Fruit fly (Drosophila melanogaster) whole organism, embryonic: Measurements from ENCODE around the gene Jhbp16.
A peak's percentile ranks its signal among the peaks of the same experiment; 100 is the strongest.

Experiments
- BtbVII ChIP-seq: fragments of 200-800 bp; sonication (Bioruptor generic); optimal IDR thresholded peaks from 3 replicates; lab custom pipeline; 2017; ENCODE audit warnings: missing biosample characterization, mild to moderate bottlenecking, missing genetic modification characterization
- CG12104 ChIP-seq: fragments of 200-800 bp; sonication (Bioruptor generic); optimal IDR thresholded peaks from 3 replicates; lab custom pipeline; 2016; ENCODE audit warnings: missing biosample characterization, missing genetic modification characterization
- CG12155 ChIP-seq: fragments of 200-800 bp; sonication (Bioruptor generic); optimal IDR thresholded peaks from 3 replicates; lab custom pipeline; 2016; ENCODE audit warnings: missing biosample characterization, missing genetic modification characterization
- CG13624 ChIP-seq: fragments of 200-800 bp; sonication (Bioruptor generic); optimal IDR thresholded peaks from 2 replicates; lab custom pipeline; 2016; ENCODE audit warnings: missing biosample characterization, missing genetic modification characterization
- CG15479 ChIP-seq: fragments of 200-800 bp; sonication (Bioruptor generic); optimal IDR thresholded peaks from 3 replicates; lab custom pipeline; 2019; ENCODE audit warnings: missing biosample characterization, mild to moderate bottlenecking, missing genetic modification characterization, moderate library complexity
- CG1602 ChIP-seq: fragments of 200-800 bp; sonication (Bioruptor generic); optimal IDR thresholded peaks from 3 replicates; lab custom pipeline; 2016; ENCODE audit warnings: missing biosample characterization, missing genetic modification characterization
- CG16863 ChIP-seq: fragments of 200-800 bp; sonication (Bioruptor generic); optimal IDR thresholded peaks from 3 replicates; lab custom pipeline; 2016; ENCODE audit warnings: missing biosample characterization, missing genetic modification characterization
- CG18619 ChIP-seq: fragments of 200-800 bp; sonication (Bioruptor generic); optimal IDR thresholded peaks from 3 replicates; lab custom pipeline; 2017; ENCODE audit warnings: missing biosample characterization, mild to moderate bottlenecking, missing genetic modification characterization
- CG2712 ChIP-seq: fragments of 200-800 bp; optimal IDR thresholded peaks from 3 replicates; lab custom pipeline; 2019; ENCODE audit warnings: missing biosample characterization, mild to moderate bottlenecking, missing genetic modification characterization, moderate library complexity
- CG30020 ChIP-seq: fragments of 200-800 bp; optimal IDR thresholded peaks from 2 replicates; lab custom pipeline; 2019; ENCODE audit warnings: missing biosample characterization, mild to moderate bottlenecking, missing genetic modification characterization, moderate library complexity
- CG33557 ChIP-seq: fragments of 200-800 bp; sonication (Bioruptor generic); optimal IDR thresholded peaks from 2 replicates; lab custom pipeline; 2019; ENCODE audit warnings: missing biosample characterization, mild to moderate bottlenecking, missing genetic modification characterization, moderate library complexity
- CG4328 ChIP-seq: fragments of 200-800 bp; sonication (Bioruptor generic); optimal IDR thresholded peaks from 3 replicates; lab custom pipeline; 2017; ENCODE audit warnings: missing biosample characterization, missing genetic modification reagents, missing genetic modification characterization
- CG6791 ChIP-seq: fragments of 200-800 bp; sonication (Bioruptor generic); IDR thresholded peaks from 3 replicates; pipeline ENCODE4 v1.3.6; 2022; ENCODE audit warnings: missing biosample characterization, missing genetic modification characterization; ENCODE audit not compliant: partially characterized antibody
- CG7963 ChIP-seq: fragments of 200-800 bp; sonication (Bioruptor generic); IDR thresholded peaks from 3 replicates; pipeline ENCODE4 v1.3.6; 2022; ENCODE audit warnings: missing biosample characterization, missing genetic modification characterization; ENCODE audit not compliant: partially characterized antibody
- D19B ChIP-seq: fragments of 200-800 bp; sonication (Bioruptor generic); optimal IDR thresholded peaks from 2 replicates; lab custom pipeline; 2017; ENCODE audit warnings: missing biosample characterization, mild to moderate bottlenecking, missing genetic modification characterization
- E2f2 ChIP-seq: fragments of 200-800 bp; sonication (Bioruptor generic); IDR thresholded peaks from 2 replicates; pipeline ENCODE4 v1.3.6; 2022; ENCODE audit warnings: missing biosample characterization, missing genetic modification characterization
- Elba2 ChIP-seq: fragments of 200-800 bp; sonication (Bioruptor generic); optimal IDR thresholded peaks from 3 replicates; lab custom pipeline; 2016; ENCODE audit warnings: missing biosample characterization, missing genetic modification characterization
- Ets97D ChIP-seq: fragments of 200-800 bp; sonication (Bioruptor generic); optimal IDR thresholded peaks from 3 replicates; lab custom pipeline; 2016; ENCODE audit warnings: missing biosample characterization, missing genetic modification characterization
- Gug ChIP-seq: fragments of 200-800 bp; sonication (Bioruptor generic); IDR thresholded peaks from 4 replicates; pipeline ENCODE4 v1.3.6; 2022; ENCODE audit warnings: missing biosample characterization, missing genetic modification characterization
- HLH3B ChIP-seq: fragments of 200-800 bp; sonication (Bioruptor generic); IDR thresholded peaks from 2 replicates; pipeline ENCODE4 v1.3.6; 2022; ENCODE audit warnings: missing biosample characterization, missing genetic modification characterization
- HLH4C ChIP-seq: fragments of 200-800 bp; sonication (Bioruptor generic); IDR thresholded peaks from 3 replicates; pipeline ENCODE4 v1.3.6; 2022; ENCODE audit warnings: missing biosample characterization, missing genetic modification characterization; ENCODE audit not compliant: partially characterized antibody
- Kr ChIP-seq: fragments of 200-800 bp; sonication (Bioruptor generic); optimal IDR thresholded peaks from 2 replicates; lab custom pipeline; 2017; ENCODE audit warnings: missing biosample characterization, mild to moderate bottlenecking, missing genetic modification characterization
- MTF-1 ChIP-seq: fragments of 200-800 bp; sonication (Bioruptor generic); optimal IDR thresholded peaks from 2 replicates; lab custom pipeline; 2018; ENCODE audit warnings: missing biosample characterization, mild to moderate bottlenecking, missing genetic modification characterization, borderline replicate concordance
- Myb ChIP-seq: fragments of 200-800 bp; sonication (Bioruptor generic); optimal IDR thresholded peaks from 2 replicates; lab custom pipeline; 2016; ENCODE audit warnings: missing biosample characterization, missing genetic modification characterization
- NC2β ChIP-seq: fragments of 200-800 bp; sonication (Bioruptor generic); optimal IDR thresholded peaks from 2 replicates; lab custom pipeline; 2016; ENCODE audit warnings: missing biosample characterization, missing genetic modification characterization
- PHDP ChIP-seq: fragments of 200-800 bp; sonication (Bioruptor generic); optimal IDR thresholded peaks from 3 replicates; lab custom pipeline; 2018; ENCODE audit warnings: missing biosample characterization, mild to moderate bottlenecking, missing genetic modification characterization, moderate library complexity
- ap ChIP-seq: fragments of 200-800 bp; sonication (Bioruptor generic); IDR thresholded peaks from 2 replicates; pipeline ENCODE4 v1.3.6; 2022; ENCODE audit warnings: missing biosample characterization, missing genetic modification characterization
- btn ChIP-seq: fragments of 200-800 bp; sonication (Bioruptor generic); optimal IDR thresholded peaks from 2 replicates; lab custom pipeline; 2016; ENCODE audit warnings: missing biosample characterization, missing genetic modification characterization
- dati ChIP-seq: fragments of 200-800 bp; sonication (Bioruptor generic); IDR thresholded peaks from 2 replicates; pipeline ENCODE4 v1.3.6; 2022; ENCODE audit warnings: missing biosample characterization, missing genetic modification characterization
- ewg ChIP-seq: fragments of 200-800 bp; sonication (Bioruptor generic); optimal IDR thresholded peaks from 3 replicates; lab custom pipeline; 2017; ENCODE audit warnings: mild to moderate bottlenecking, missing biosample characterization, missing genetic modification reagents, missing genetic modification characterization
- eyg ChIP-seq: fragments of 200-800 bp; sonication (Bioruptor generic); optimal IDR thresholded peaks from 3 replicates; lab custom pipeline; 2016; ENCODE audit warnings: missing biosample characterization, missing genetic modification characterization
- fd64A ChIP-seq: fragments of 200-800 bp; sonication (Bioruptor generic); optimal IDR thresholded peaks from 3 replicates; lab custom pipeline; 2018; ENCODE audit warnings: missing biosample characterization, mild to moderate bottlenecking, missing genetic modification characterization
- kay ChIP-seq: fragments of 200-800 bp; sonication (Bioruptor generic); optimal IDR thresholded peaks from 2 replicates; lab custom pipeline; 2016; ENCODE audit warnings: missing biosample characterization, missing genetic modification characterization
- lilli ChIP-seq: fragments of 200-800 bp; sonication (Bioruptor generic); optimal IDR thresholded peaks from 3 replicates; lab custom pipeline; 2016; ENCODE audit warnings: missing biosample characterization, missing genetic modification characterization
- lmd ChIP-seq: fragments of 200-800 bp; sonication (Bioruptor generic); IDR thresholded peaks from 2 replicates; pipeline ENCODE4 v1.3.6; 2022; ENCODE audit warnings: missing biosample characterization, missing genetic modification characterization
- lov ChIP-seq, 2 experiments: fragments of 200-800 bp in 1 of 2; fragments of >200 bp in 1 of 2; sonication (Bioruptor generic) in 1 of 2; IDR thresholded peaks in 1 of 2; optimal IDR thresholded peaks in 1 of 2; 2 replicates in 1 of 2; 3 replicates in 1 of 2; pipeline versions ENCODE4 v1.3.6 to Lab custom; 2017 to 2022; ENCODE audit warnings: missing biosample characterization in 1 of 2, missing genetic modification characterization in 1 of 2
- maf-S ChIP-seq: fragments of 200-800 bp; sonication (Bioruptor generic); optimal IDR thresholded peaks from 2 replicates; lab custom pipeline; 2016; ENCODE audit warnings: missing biosample characterization, missing genetic modification characterization
- nmo ChIP-seq: fragments of 200-800 bp; sonication (Bioruptor generic); optimal IDR thresholded peaks from 2 replicates; lab custom pipeline; 2018; ENCODE audit warnings: missing biosample characterization, mild to moderate bottlenecking, missing genetic modification characterization, moderate library complexity
- pb ChIP-seq: fragments of 200-800 bp; sonication (Bioruptor generic); optimal IDR thresholded peaks from 3 replicates; lab custom pipeline; 2016; ENCODE audit warnings: missing biosample characterization, missing genetic modification characterization
- pita ChIP-seq: fragments of 200-800 bp; sonication (Bioruptor generic); optimal IDR thresholded peaks from 2 replicates; lab custom pipeline; 2017; ENCODE audit warnings: missing biosample characterization, mild to moderate bottlenecking, missing genetic modification characterization
- psq ChIP-seq: fragments of 200-800 bp; sonication (Bioruptor generic); optimal IDR thresholded peaks from 2 replicates; lab custom pipeline; 2017; ENCODE audit warnings: missing biosample characterization, missing genetic modification characterization
- pzg ChIP-seq: fragments of 200-800 bp; sonication (Bioruptor generic); optimal IDR thresholded peaks from 3 replicates; lab custom pipeline; 2018; ENCODE audit warnings: missing biosample characterization, mild to moderate bottlenecking, missing genetic modification characterization, moderate library complexity
- sd ChIP-seq: fragments of 200-800 bp; sonication (Bioruptor generic); optimal IDR thresholded peaks from 3 replicates; lab custom pipeline; 2018; ENCODE audit warnings: missing biosample characterization, mild to moderate bottlenecking, missing genetic modification characterization, moderate library complexity
- sens ChIP-seq: fragments of 200-800 bp; sonication (Bioruptor generic); peaks from one replicate; lab custom pipeline; 2016; ENCODE audit warnings: missing biosample characterization, missing genetic modification characterization
- so ChIP-seq: fragments of 200-800 bp; sonication (Bioruptor generic); IDR thresholded peaks from 3 replicates; pipeline ENCODE4 v1.3.6; 2022; ENCODE audit warnings: missing biosample characterization, missing genetic modification characterization
- sob ChIP-seq: fragments of 200-800 bp; sonication (Bioruptor generic); IDR thresholded peaks from 2 replicates; pipeline ENCODE4 v1.3.6; 2022; ENCODE audit warnings: missing biosample characterization, missing genetic modification characterization
- tin ChIP-seq: fragments of 200-800 bp; sonication (Bioruptor generic); optimal IDR thresholded peaks from 3 replicates; lab custom pipeline; 2016; ENCODE audit warnings: missing biosample characterization, missing genetic modification characterization
- unc-4 ChIP-seq: fragments of 200-800 bp; sonication (Bioruptor generic); IDR thresholded peaks from 2 replicates; pipeline ENCODE4 v1.3.6; 2022; ENCODE audit warnings: missing biosample characterization, missing genetic modification characterization; ENCODE audit not compliant: partially characterized antibody

Gene Jhbp16

DNA sequence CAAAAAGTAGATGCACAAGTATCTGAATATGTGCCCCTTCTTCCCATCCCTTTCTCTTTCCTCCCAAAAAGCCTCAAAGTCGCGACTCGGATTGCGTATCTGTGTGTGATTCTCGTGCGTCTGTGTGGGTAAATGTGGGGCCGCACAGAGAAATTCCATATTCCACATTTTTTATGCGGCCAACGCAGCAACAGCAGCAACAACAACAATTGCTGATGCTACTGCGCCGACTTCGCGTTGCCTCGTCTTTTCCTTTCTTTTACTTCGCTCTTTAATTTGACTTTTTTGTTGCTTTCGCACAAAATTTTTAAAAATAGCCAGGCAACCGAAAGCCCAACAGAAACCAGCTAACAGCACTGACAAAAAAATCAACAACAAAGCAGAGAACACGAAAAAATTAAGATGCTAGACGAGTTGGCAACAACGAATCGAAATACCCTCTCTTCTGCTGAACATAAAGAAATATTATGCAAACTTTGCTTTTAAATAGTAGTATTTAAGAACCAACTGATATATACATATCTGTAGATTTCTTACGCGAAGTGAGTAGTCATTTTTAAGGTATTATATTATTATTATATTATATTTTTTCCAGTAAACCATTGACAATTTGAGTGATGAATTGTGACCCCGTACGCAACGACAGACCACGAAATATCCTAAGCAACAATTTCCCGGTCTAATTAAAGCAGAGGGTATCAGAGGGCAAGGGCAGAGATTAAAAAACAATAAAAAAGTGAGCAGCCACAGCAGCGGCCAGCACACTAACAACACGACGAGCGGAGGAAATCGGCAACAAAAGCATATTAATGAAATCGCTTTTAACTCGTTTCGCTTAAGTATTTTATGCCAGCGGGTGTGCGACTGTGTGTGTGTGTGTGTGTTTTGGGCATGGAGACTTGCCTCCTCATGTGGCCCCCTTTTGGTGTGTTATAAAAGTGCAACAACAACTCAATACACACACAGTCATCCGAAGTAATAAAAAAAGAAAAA is 7.4 kb upstream of the Jhbp16 start (continued):
- no peak for TF ChIP-seq fd64A (GFP tag; lab: Kevin White, UChicago)
- TF ChIP-seq PHDP (tag; lab: Kevin White, UChicago) = peak; percentile 64
- TF ChIP-seq CG13624 (GFP tag; lab: Kevin White, UChicago) = no peak
- TF ChIP-seq CG33557 (GFP tag; lab: Kevin White, UChicago) = no peak
- peak; percentile 73 for TF ChIP-seq CG2712 (tag; lab: Kevin White, UChicago)
- peak; percentile 33 for TF ChIP-seq tin (GFP tag; lab: Kevin White, UChicago)
- no peak for TF ChIP-seq CG6791 (GFP tag; lab: Robert Waterston, UW)
- no peak for TF ChIP-seq Myb (GFP tag; lab: Kevin White, UChicago)
- peak; percentile 22 for TF ChIP-seq CG12104
- TF ChIP-seq ap (GFP tag; lab: Robert Waterston, UW) = no peak
- no peak for TF ChIP-seq Elba2 (GFP tag; lab: Kevin White, UChicago)
- TF ChIP-seq sens (GFP tag; lab: Kevin White, UChicago) = peak; percentile 80
- no peak for TF ChIP-seq CG16863 (GFP tag; lab: Kevin White, UChicago)
- no peak for TF ChIP-seq lov (optimal IDR thresholded peaks at IDR 0.05; lab: Kevin White, UChicago)
- 0 out of 3 replicates have a peak, but pooled peaks have one; percentile 35 for TF ChIP-seq lov (GFP tag; IDR thresholded peaks at IDR 0.05; lab: Robert Waterston, UW)
- peak; percentile 83 for TF ChIP-seq nmo
- no peak for TF ChIP-seq eyg (GFP tag; lab: Kevin White, UChicago)
- no peak for TF ChIP-seq unc-4
- TF ChIP-seq sob (GFP tag; lab: Robert Waterston, UW) = peak; percentile 16
- TF ChIP-seq Ets97D (GFP tag; lab: Kevin White, UChicago) = no peak
- no peak for TF ChIP-seq HLH4C (GFP tag; lab: Robert Waterston, UW)
- TF ChIP-seq pzg (GFP tag; lab: Kevin White, UChicago) = no peak
- no peak for TF ChIP-seq lilli (GFP tag; lab: Kevin White, UChicago)
- TF ChIP-seq E2f2 (GFP tag; lab: Robert Waterston, UW) = peak; percentile 35; the same call in 1 of the 2 replicates
- TF ChIP-seq btn (GFP tag; lab: Kevin White, UChicago) = no peak
- TF ChIP-seq MTF-1 (GFP tag; lab: Kevin White, UChicago) = no peak
- peak; percentile 7 for TF ChIP-seq CG1602 (GFP tag; lab: Kevin White, UChicago)
- no peak for TF ChIP-seq dati
- TF ChIP-seq CG4328 (GFP tag; lab: Kevin White, UChicago) = no peak
- peak; percentile 7 for TF ChIP-seq BtbVII
- TF ChIP-seq CG18619 (GFP tag; lab: Kevin White, UChicago) = peak; percentile 21
- TF ChIP-seq kay (GFP tag; lab: Kevin White, UChicago) = no peak
- 0 out of 4 replicates have a peak, but pooled peaks have one; percentile 1 for TF ChIP-seq Gug
- TF ChIP-seq lmd (GFP tag; lab: Robert Waterston, UW) = peak; percentile 56
- TF ChIP-seq Kr (GFP tag; lab: Kevin White, UChicago) = no peak
- TF ChIP-seq maf-S (GFP tag; lab: Kevin White, UChicago) = no peak
- peak; percentile 76 for TF ChIP-seq sd (tag; lab: Kevin White, UChicago)
- TF ChIP-seq HLH3B (GFP tag; lab: Robert Waterston, UW) = 0 out of 2 replicates have a peak, but pooled peaks have one; percentile 43
- TF ChIP-seq pita (GFP tag; lab: Kevin White, UChicago) = no peak
- TF ChIP-seq CG12155 (GFP tag; lab: Kevin White, UChicago) = peak; percentile 8
- no peak for TF ChIP-seq CG15479 (GFP tag; lab: Kevin White, UChicago)
- no peak for TF ChIP-seq NC2β
- TF ChIP-seq pb (GFP tag; lab: Kevin White, UChicago) = no peak
- TF ChIP-seq CG30020 (tag; lab: Kevin White, UChicago) = no peak
- TF ChIP-seq ewg (GFP tag; lab: Kevin White, UChicago) = peak; percentile 62
- TF ChIP-seq psq (GFP tag; lab: Kevin White, UChicago) = peak; percentile 27
- TF ChIP-seq D19B = peak; percentile 60
- no peak; the same call in 2 of the 3 replicates for TF ChIP-seq so
- no peak for TF ChIP-seq CG7963
